Worm (Caenorhabditis elegans): ENCODE data around the gene sfrp-1.
A peak's percentile ranks its signal among the peaks of the same experiment; 100 is the strongest.
"Not testable (repeated sequence)": the region's sequence is repeated elsewhere in the genome, so short reads cannot be mapped to it uniquely, and the experiment has no call there.

The sfrp-1 gene

DNA sequence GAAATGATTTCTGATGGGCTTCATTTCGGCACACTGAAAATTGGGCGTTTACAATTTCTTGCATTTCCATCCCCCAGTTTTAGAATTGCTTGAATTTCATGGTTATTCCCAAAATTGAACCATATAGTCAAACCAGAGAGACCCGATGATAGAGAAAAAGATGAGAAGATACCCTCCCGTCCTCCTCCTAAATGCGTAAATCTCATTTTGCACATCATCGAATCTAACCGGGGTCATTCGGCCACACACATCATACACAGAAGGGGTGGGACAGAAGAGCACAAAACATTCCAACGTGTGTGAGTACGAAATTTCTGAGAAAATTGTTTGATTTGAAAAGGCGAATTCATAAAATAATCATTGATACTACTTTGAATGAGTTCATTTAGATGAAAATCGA is 38.6 kb downstream of the sfrp-1 start:
- TF ChIP-seq ceh-34 (tag; optimal IDR thresholded peaks at IDR 0.05) (no peak), unc-42 (tag; optimal IDR thresholded peaks at IDR 0.05) (peak; percentile 90)

DNA sequence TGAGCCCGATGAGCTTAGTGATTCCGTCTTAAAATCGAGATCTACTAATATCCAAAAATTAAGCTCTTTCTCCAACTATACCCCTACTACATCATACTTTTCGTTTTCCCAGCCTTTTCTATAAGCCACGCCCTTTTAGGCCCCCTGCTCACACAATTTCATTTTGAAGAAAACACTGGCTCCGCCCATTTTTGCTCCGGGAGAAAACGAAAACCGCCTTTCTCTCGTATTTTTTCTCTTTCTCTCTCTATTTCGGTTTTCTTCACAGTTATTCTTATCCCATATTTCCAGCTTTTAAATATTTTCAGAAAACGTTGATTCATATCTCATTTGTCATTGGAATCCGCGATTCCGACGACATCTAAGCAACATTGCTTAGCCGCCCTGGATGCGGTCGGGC is 40.6 kb downstream of the sfrp-1 start, which contains the start of gene Y73B6BL.47:
Y73B6BL.47 (plus strand) TSS at position 301 of the 400 bp plus-strand sequence.
- TF ChIP-seq ceh-31 (tag; optimal IDR thresholded peaks at IDR 0.05) (no peak), hlh-15 (tag; optimal IDR thresholded peaks at IDR 0.05) (no peak), unc-42 (tag; optimal IDR thresholded peaks at IDR 0.05) (peak; percentile 13), ceh-2 (tag; optimal IDR thresholded peaks at IDR 0.05) (no peak), F13H6.1 (tag; optimal IDR thresholded peaks at IDR 0.05) (no peak), ahr-1 (tag; optimal IDR thresholded peaks at IDR 0.05) (no peak), odd-2 (tag; optimal IDR thresholded peaks at IDR 0.05) (no peak), che-1 (tag; optimal IDR thresholded peaks at IDR 0.05) (no peak)

DNA sequence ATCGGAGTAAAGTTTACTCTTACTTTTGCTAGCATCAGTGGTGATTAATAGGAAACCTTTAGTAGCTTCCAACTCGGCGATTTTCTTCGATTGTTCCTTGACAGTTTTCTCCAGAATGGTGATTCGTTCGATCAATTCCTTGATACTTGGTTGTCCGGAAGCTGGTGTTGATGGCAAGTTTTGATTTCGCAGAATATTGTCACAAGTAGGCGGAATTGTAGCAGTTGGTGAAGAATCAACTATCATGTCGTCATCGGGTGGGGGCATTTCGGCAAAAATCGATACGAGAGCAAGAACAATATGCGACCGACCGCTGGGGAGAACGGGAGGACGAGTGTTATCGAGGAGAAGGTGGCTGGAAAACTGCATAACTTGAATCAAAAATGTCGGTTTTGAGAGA is 55.0 kb downstream of the sfrp-1 start, which contains the start of gene Y73B6BL.289:
Y73B6BL.289 (plus strand) TSS at position 301 of the 400 bp plus-strand sequence.
- not testable (repeated sequence) for TF ChIP-seq K09A11.1 (tag; optimal IDR thresholded peaks at IDR 0.05; ENCODE audit: insufficient read depth); eyg-1 (tag; optimal IDR thresholded peaks at IDR 0.05); ceh-30 (tag; optimal IDR thresholded peaks at IDR 0.05)

Data from whole organism, late embryonic.